Fruit fly (Drosophila melanogaster) whole organism, wandering third instar larva: ENCODE measurements around the gene CG32243.

Experiments
- Abd-B ChIP-seq: fragments of >200 bp; optimal IDR thresholded peaks from 2 replicates; lab custom pipeline; 2017; ENCODE audit warnings: missing biosample characterization, missing genetic modification characterization
- CG32264 ChIP-seq: fragments of 200-800 bp; sonication (Bioruptor generic); optimal IDR thresholded peaks from 2 replicates; lab custom pipeline; 2016; ENCODE audit warnings: missing biosample characterization, missing genetic modification characterization
- CG9705 ChIP-seq: fragments of 200-800 bp; sonication (Bioruptor generic); optimal IDR thresholded peaks from 2 replicates; lab custom pipeline; 2018; ENCODE audit warnings: missing biosample characterization, mild to moderate bottlenecking, missing genetic modification characterization
- CrebA ChIP-seq: fragments of 200-800 bp; sonication (Bioruptor generic); optimal IDR thresholded peaks from 2 replicates; lab custom pipeline; 2016; ENCODE audit warnings: missing biosample characterization, mild to moderate bottlenecking, missing genetic modification characterization, borderline replicate concordance
- Dfd ChIP-seq: fragments of >200 bp; optimal IDR thresholded peaks from 2 replicates; lab custom pipeline; 2017; ENCODE audit warnings: missing biosample characterization, missing genetic modification characterization
- Dif ChIP-seq: fragments of 200-275, 200-300 bp; sonication (Bioruptor generic); optimal IDR thresholded peaks from 2 replicates; lab custom pipeline; 2018; ENCODE audit warnings: missing biosample characterization, missing genetic modification characterization; ENCODE audit not compliant: partially characterized antibody
- GATAd ChIP-seq: sonication (Bioruptor generic); optimal IDR thresholded peaks from 2 replicates; lab custom pipeline; 2016; ENCODE audit warnings: missing biosample characterization, missing genetic modification characterization
- HLH106 ChIP-seq: fragments of 200-800 bp; optimal IDR thresholded peaks from 3 replicates; lab custom pipeline; 2019; ENCODE audit warnings: missing biosample characterization, mild to moderate bottlenecking, missing genetic modification characterization, moderate library complexity
- Hnf4 ChIP-seq: fragments of 200-800 bp; sonication (Bioruptor generic); optimal IDR thresholded peaks from 2 replicates; lab custom pipeline; 2016; ENCODE audit warnings: missing biosample characterization, mild to moderate bottlenecking, missing genetic modification characterization
- Hr78 ChIP-seq: fragments of >200 bp; optimal IDR thresholded peaks from 2 replicates; lab custom pipeline; 2017; ENCODE audit warnings: missing biosample characterization, missing genetic modification characterization
- Hr83 ChIP-seq: fragments of 200-300 bp; sonication (Bioruptor generic); optimal IDR thresholded peaks from 2 replicates; lab custom pipeline; 2016; ENCODE audit warnings: missing biosample characterization, mild to moderate bottlenecking, missing genetic modification characterization, moderate library complexity; ENCODE audit not compliant: poor library complexity, severe bottlenecking
- Jra ChIP-seq: sonication (Bioruptor generic); optimal IDR thresholded peaks from 2 replicates; lab custom pipeline; 2016; ENCODE audit warnings: missing biosample characterization, missing genetic modification characterization
- Mio ChIP-seq: sonication (Bioruptor generic); optimal IDR thresholded peaks from 2 replicates; lab custom pipeline; 2016; ENCODE audit warnings: missing biosample characterization, missing genetic modification characterization
- Myc ChIP-seq: fragments of >200 bp; optimal IDR thresholded peaks from 2 replicates; lab custom pipeline; 2017
- N ChIP-seq: fragments of >200 bp; optimal IDR thresholded peaks from 2 replicates; lab custom pipeline; 2018; ENCODE audit warnings: missing biosample characterization, missing external identifiers, missing genetic modification characterization
- OdsH ChIP-seq: fragments of 200-800 bp; sonication (Bioruptor generic); optimal IDR thresholded peaks from 2 replicates; lab custom pipeline; 2016; ENCODE audit warnings: missing biosample characterization, mild to moderate bottlenecking, missing genetic modification characterization
- Rel ChIP-seq, 2 experiments: fragments of 200-800 bp; sonication (Bioruptor generic) in 1 of 2; optimal IDR thresholded peaks; 2 replicates in 1 of 2; 3 replicates in 1 of 2; lab custom pipeline; 2016 to 2019; ENCODE audit warnings: mild to moderate bottlenecking in 2 of 2, missing biosample characterization in 2 of 2, missing genetic modification characterization in 2 of 2, moderate library complexity in 1 of 2
- Sp1 ChIP-seq: fragments of 200-800 bp; sonication (Bioruptor generic); optimal IDR thresholded peaks from 3 replicates; lab custom pipeline; 2019; ENCODE audit warnings: missing biosample characterization, mild to moderate bottlenecking, missing genetic modification characterization, moderate library complexity
- Vsx2 ChIP-seq: fragments of 200-300, 225-300 bp; sonication (Bioruptor generic); optimal IDR thresholded peaks from 2 replicates; lab custom pipeline; 2018; ENCODE audit warnings: missing biosample characterization, missing genetic modification characterization; ENCODE audit not compliant: partially characterized antibody
- br ChIP-seq: fragments of 200-800 bp; sonication (Bioruptor generic); optimal IDR thresholded peaks from 2 replicates; lab custom pipeline; 2016; ENCODE audit warnings: missing biosample characterization, missing genetic modification characterization
- brk ChIP-seq: fragments of 200-800 bp; sonication (Bioruptor generic); optimal IDR thresholded peaks from 2 replicates; lab custom pipeline; 2016; ENCODE audit warnings: missing biosample characterization, mild to moderate bottlenecking, missing genetic modification characterization
- dl ChIP-seq, 2 experiments: fragments of 175-275, 200-275 bp in 1 of 2; fragments of 200-275 bp in 1 of 2; sonication (Bioruptor generic); optimal IDR thresholded peaks; lab custom pipeline; 2018; ENCODE audit warnings: mild to moderate bottlenecking in 2 of 2, missing biosample characterization in 2 of 2, missing genetic modification characterization in 2 of 2, moderate library complexity in 2 of 2; ENCODE audit not compliant: partially characterized antibody in 2 of 2, insufficient read depth in 1 of 2
- dmrt93B ChIP-seq: fragments of 200-800 bp; sonication (Bioruptor generic); optimal IDR thresholded peaks from 2 replicates; lab custom pipeline; 2018; ENCODE audit warnings: missing biosample characterization, mild to moderate bottlenecking, missing genetic modification characterization
- dsf ChIP-seq: sonication (Bioruptor generic); optimal IDR thresholded peaks from 2 replicates; lab custom pipeline; 2016; ENCODE audit warnings: missing biosample characterization, missing genetic modification characterization, borderline replicate concordance
- ey ChIP-seq: fragments of 200-800 bp; sonication (Bioruptor generic); optimal IDR thresholded peaks from 2 replicates; lab custom pipeline; 2016; ENCODE audit warnings: missing biosample characterization, missing genetic modification characterization
- foxo ChIP-seq, 2 experiments: fragments of 200-800 bp; sonication (Bioruptor generic); optimal IDR thresholded peaks; 2 replicates in 1 of 2; 3 replicates in 1 of 2; lab custom pipeline; 2016 to 2017; ENCODE audit warnings: missing biosample characterization in 2 of 2, missing genetic modification characterization in 2 of 2
- fru ChIP-seq: fragments of 200-800 bp; sonication (Bioruptor generic); optimal IDR thresholded peaks from 3 replicates; lab custom pipeline; 2016; ENCODE audit warnings: missing biosample characterization, mild to moderate bottlenecking, missing genetic modification characterization
- h ChIP-seq: fragments of 200-800 bp; sonication (Bioruptor generic); optimal IDR thresholded peaks from 3 replicates; lab custom pipeline; 2016; ENCODE audit warnings: missing biosample characterization, mild to moderate bottlenecking, missing genetic modification characterization
- jim ChIP-seq: fragments of 175-275, 200-325 bp; sonication (Bioruptor generic); optimal IDR thresholded peaks from 2 replicates; lab custom pipeline; 2016; ENCODE audit warnings: missing biosample characterization, mild to moderate bottlenecking, missing genetic modification characterization
- lola ChIP-seq: fragments of >200 bp; optimal IDR thresholded peaks from 2 replicates; lab custom pipeline; 2017; ENCODE audit warnings: missing biosample characterization, missing genetic modification characterization
- pan ChIP-seq: fragments of >200 bp; optimal IDR thresholded peaks from 2 replicates; lab custom pipeline; 2017
- psq ChIP-seq: fragments of 200-800 bp; sonication (Bioruptor generic); optimal IDR thresholded peaks from 3 replicates; lab custom pipeline; 2017; ENCODE audit warnings: missing biosample characterization, mild to moderate bottlenecking, missing genetic modification characterization, moderate library complexity
- rgr ChIP-seq: fragments of 200-800 bp; sonication (Bioruptor generic); optimal IDR thresholded peaks from 3 replicates; lab custom pipeline; 2016; ENCODE audit warnings: missing biosample characterization, mild to moderate bottlenecking, missing genetic modification characterization
- sage ChIP-seq: fragments of 200-800 bp; sonication (Bioruptor generic); optimal IDR thresholded peaks from 2 replicates; lab custom pipeline; 2016; ENCODE audit warnings: missing biosample characterization, mild to moderate bottlenecking, missing genetic modification characterization
- sv ChIP-seq: fragments of 200-800 bp; sonication (Bioruptor generic); optimal IDR thresholded peaks from 3 replicates; lab custom pipeline; 2016; ENCODE audit warnings: missing biosample characterization, missing genetic modification characterization
- tai ChIP-seq: sonication (Bioruptor generic); optimal IDR thresholded peaks from 2 replicates; lab custom pipeline; 2016; ENCODE audit warnings: missing biosample characterization, missing genetic modification characterization
- usp ChIP-seq: fragments of >200 bp; optimal IDR thresholded peaks from 2 replicates; lab custom pipeline; 2017; ENCODE audit warnings: missing biosample characterization, missing genetic modification characterization
- woc ChIP-seq: sonication (Bioruptor generic); optimal IDR thresholded peaks from 2 replicates; lab custom pipeline; 2016; ENCODE audit warnings: missing biosample characterization, mild to moderate bottlenecking, missing genetic modification characterization

The CG32243 gene

dm6 chr3L:4494603-4495002 lies 46.4 kb downstream of the CG32243 start:
- no peak for TF ChIP-seq dsf (GFP tag; lab: Kevin White, UChicago)
- TF ChIP-seq Hr83 (GFP tag; lab: Kevin White, UChicago) = no peak
- no peak for TF ChIP-seq Dif (GFP tag; lab: Kevin White, UChicago)
- no peak for TF ChIP-seq lola (GFP tag; lab: Kevin White, UChicago)
- TF ChIP-seq Sp1 (GFP tag; lab: Kevin White, UChicago) = peak; percentile 73
- no peak for TF ChIP-seq Rel (GFP tag; optimal IDR thresholded peaks at IDR 0.05; lab: Kevin White, UChicago)
- TF ChIP-seq Rel (tag; optimal IDR thresholded peaks at IDR 0.05; lab: Kevin White, UChicago) = no peak
- peak; percentile 10 for TF ChIP-seq CrebA (GFP tag; lab: Kevin White, UChicago)
- no peak for TF ChIP-seq Dfd (GFP tag; lab: Kevin White, UChicago)
- peak; percentile 70 for TF ChIP-seq brk (GFP tag; lab: Kevin White, UChicago)
- peak; percentile 76 for TF ChIP-seq HLH106 (tag; lab: Kevin White, UChicago)
- peak; percentile 30 for TF ChIP-seq tai (GFP tag; lab: Kevin White, UChicago)
- no peak for TF ChIP-seq N (GFP tag; lab: Kevin White, UChicago)
- TF ChIP-seq rgr (GFP tag; lab: Kevin White, UChicago) = peak; percentile 73
- TF ChIP-seq Jra (GFP tag; lab: Kevin White, UChicago) = no peak
- peak; percentile 74 for TF ChIP-seq psq (GFP tag; lab: Kevin White, UChicago)
- peak in 1 of 2 experiments; percentile 74 for TF ChIP-seq foxo (GFP tag; optimal IDR thresholded peaks at IDR 0.05; lab: Kevin White, UChicago)
- no peak for TF ChIP-seq Hr78
- no peak for TF ChIP-seq sv (GFP tag; lab: Kevin White, UChicago)
- peak; percentile 54 for TF ChIP-seq ey (GFP tag; lab: Kevin White, UChicago)
- peak; percentile 41 for TF ChIP-seq Hnf4 (GFP tag; lab: Kevin White, UChicago)
- no peak for TF ChIP-seq Abd-B (GFP tag; lab: Kevin White, UChicago)
- TF ChIP-seq dl (GFP tag; optimal IDR thresholded peaks at IDR 0.05; lab: Kevin White, UChicago; ENCODE audit: insufficient read depth in 1 of 2, partially characterized antibody in 2 of 2) = no peak
- no peak for TF ChIP-seq GATAd (GFP tag; lab: Kevin White, UChicago)
- TF ChIP-seq jim (GFP tag; lab: Kevin White, UChicago) = no peak
- no peak for TF ChIP-seq Mio (GFP tag; lab: Kevin White, UChicago)
- TF ChIP-seq Myc (lab: Kevin White, UChicago) = no peak
- peak; percentile 78 for TF ChIP-seq h (GFP tag; lab: Kevin White, UChicago)
- TF ChIP-seq Vsx2 = no peak
- TF ChIP-seq CG32264 (GFP tag; lab: Kevin White, UChicago) = no peak
- TF ChIP-seq pan (lab: Kevin White, UChicago) = no peak
- peak; percentile 69 for TF ChIP-seq br (GFP tag; lab: Kevin White, UChicago)
- peak; percentile 71 for TF ChIP-seq fru (GFP tag; lab: Kevin White, UChicago)
- peak; percentile 64 for TF ChIP-seq sage
- peak; percentile 34 for TF ChIP-seq CG9705 (GFP tag; lab: Kevin White, UChicago)
- TF ChIP-seq woc (GFP tag; lab: Kevin White, UChicago) = peak; percentile 55
- TF ChIP-seq dmrt93B (GFP tag; lab: Kevin White, UChicago) = peak; percentile 48
- no peak for TF ChIP-seq usp (GFP tag; lab: Kevin White, UChicago)
- peak; percentile 74 for TF ChIP-seq OdsH (GFP tag; lab: Kevin White, UChicago)

- TF ChIP-seq Abd-B (GFP tag; lab: Kevin White, UChicago) (no peak), Vsx2 (no peak), Rel (GFP tag; optimal IDR thresholded peaks at IDR 0.05; lab: Kevin White, UChicago) (no peak), Rel (tag; optimal IDR thresholded peaks at IDR 0.05; lab: Kevin White, UChicago) (peak; percentile 23), dl (GFP tag; optimal IDR thresholded peaks at IDR 0.05; lab: Kevin White, UChicago; ENCODE audit: insufficient read depth in 1 of 2, partially characterized antibody in 2 of 2) (no peak), foxo (GFP tag; optimal IDR thresholded peaks at IDR 0.05; lab: Kevin White, UChicago) (no peak)
These were observed 47.4 kb downstream of the CG32243 start for dm6 chr3L:4493609-4494008.
